Fruit fly (Drosophila melanogaster) whole organism, pupa: ENCODE results near the gene Cka.

Experiments used
- CG10348 ChIP-seq: fragments of 200-800 bp; sonication (Bioruptor generic); IDR thresholded peaks from 2 replicates; pipeline ENCODE4 v1.3.6; 2022; ENCODE audit warnings: missing biosample characterization, missing genetic modification characterization
- CG12605 ChIP-seq: fragments of 200-800 bp; sonication (Bioruptor generic); IDR thresholded peaks from 2 replicates; pipeline ENCODE4 v1.3.6; 2022; ENCODE audit warnings: missing biosample characterization, missing genetic modification characterization
- CG13204 ChIP-seq: fragments of 200-800 bp; sonication (Bioruptor generic); optimal IDR thresholded peaks from 2 replicates; lab custom pipeline; 2018; ENCODE audit warnings: missing biosample characterization, mild to moderate bottlenecking, missing genetic modification characterization, moderate library complexity
- CG14655 ChIP-seq: fragments of 200-800 bp; sonication (Bioruptor generic); optimal IDR thresholded peaks from 3 replicates; lab custom pipeline; 2017; ENCODE audit warnings: mild to moderate bottlenecking, missing biosample characterization, missing genetic modification reagents, missing genetic modification characterization
- CG15710 ChIP-seq: fragments of 200-800 bp; sonication (Bioruptor generic); optimal IDR thresholded peaks from 2 replicates; lab custom pipeline; 2018; ENCODE audit warnings: missing biosample characterization, mild to moderate bottlenecking, missing genetic modification characterization, moderate library complexity
- CG17806 ChIP-seq: fragments of 200-800 bp; sonication (Bioruptor generic); optimal IDR thresholded peaks from 2 replicates; lab custom pipeline; 2018; ENCODE audit warnings: missing biosample characterization, mild to moderate bottlenecking, missing genetic modification characterization, moderate library complexity
- CG32121 ChIP-seq: fragments of 200-800 bp; sonication (Bioruptor generic); IDR thresholded peaks from 2 replicates; pipeline ENCODE4 v1.3.6; 2022; ENCODE audit warnings: missing biosample characterization, missing genetic modification characterization
- CG34367 ChIP-seq: fragments of 200-800 bp; sonication (Bioruptor generic); optimal IDR thresholded peaks from 2 replicates; lab custom pipeline; 2018; ENCODE audit warnings: missing biosample characterization, mild to moderate bottlenecking, missing genetic modification characterization
- CG4496 ChIP-seq: fragments of 200-800 bp; sonication (Bioruptor generic); IDR thresholded peaks from 3 replicates; pipeline ENCODE4 v1.3.6; 2022; ENCODE audit warnings: missing biosample characterization, missing genetic modification characterization
- CG8159 ChIP-seq: fragments of 200-800 bp; sonication (Bioruptor generic); optimal IDR thresholded peaks from 3 replicates; lab custom pipeline; 2018; ENCODE audit warnings: missing biosample characterization, mild to moderate bottlenecking, missing genetic modification characterization, moderate library complexity
- CG8301 ChIP-seq: fragments of 200-800 bp; sonication (Bioruptor generic); optimal IDR thresholded peaks from 2 replicates; lab custom pipeline; 2018; ENCODE audit warnings: missing biosample characterization, mild to moderate bottlenecking, missing genetic modification characterization
- CG9948 ChIP-seq: fragments of 200-800 bp; sonication (Bioruptor generic); optimal IDR thresholded peaks from 2 replicates; lab custom pipeline; 2018; ENCODE audit warnings: missing biosample characterization, mild to moderate bottlenecking, missing genetic modification characterization, moderate library complexity
- D1 ChIP-seq: fragments of 200-800 bp; sonication (Bioruptor generic); optimal IDR thresholded peaks from 2 replicates; lab custom pipeline; 2018; ENCODE audit warnings: missing biosample characterization, mild to moderate bottlenecking, missing genetic modification characterization, moderate library complexity
- EcR ChIP-seq: fragments of 200-800 bp; sonication (Bioruptor generic); optimal IDR thresholded peaks from 3 replicates; lab custom pipeline; 2019; ENCODE audit warnings: missing biosample characterization, missing genetic modification characterization, mild to moderate bottlenecking, moderate library complexity, missing genetic modification reagents
- Ets98B ChIP-seq: fragments of 200-800 bp; sonication (Bioruptor generic); IDR thresholded peaks from 2 replicates; pipeline ENCODE4 v1.3.6; 2022; ENCODE audit warnings: missing biosample characterization, missing genetic modification characterization
- Pif1A ChIP-seq: fragments of 200-800 bp; sonication (Bioruptor generic); optimal IDR thresholded peaks from 3 replicates; lab custom pipeline; 2016; ENCODE audit warnings: missing biosample characterization, missing genetic modification characterization
- Pif1B ChIP-seq: fragments of 200-800 bp; sonication (Bioruptor generic); optimal IDR thresholded peaks from 3 replicates; lab custom pipeline; 2016; ENCODE audit warnings: missing biosample characterization, missing genetic modification characterization
- Snoo ChIP-seq: fragments of 200-800 bp; sonication (Bioruptor generic); optimal IDR thresholded peaks from 3 replicates; lab custom pipeline; 2017; ENCODE audit warnings: missing biosample characterization, mild to moderate bottlenecking, missing genetic modification characterization, inconsistent platforms
- fd96Ca ChIP-seq: fragments of 200-800 bp; sonication (Bioruptor generic); IDR thresholded peaks from 3 replicates; pipeline ENCODE4 v1.3.6; 2022; ENCODE audit warnings: missing biosample characterization, missing genetic modification characterization
- gl ChIP-seq: fragments of 200-800 bp; sonication (Bioruptor generic); optimal IDR thresholded peaks from 2 replicates; lab custom pipeline; 2018; ENCODE audit warnings: missing biosample characterization, mild to moderate bottlenecking, missing genetic modification characterization
- rn ChIP-seq: fragments of 200-800 bp; sonication (Bioruptor generic); IDR thresholded peaks from 2 replicates; pipeline ENCODE4 v1.3.6; 2022; ENCODE audit warnings: missing biosample characterization, missing genetic modification characterization

Cka gene

dm6 chr2L:8007160-8007876 lies 23.2 kb upstream of the Cka start, which contains the start of gene Spn28Dc:
Gene Spn28Dc, minus strand, starts transcription at chr2L:8007210.
- TF ChIP-seq CG17806 = no peak
- TF ChIP-seq Pif1B (GFP tag; lab: Kevin White, UChicago) = peak; percentile 44
- TF ChIP-seq Pif1A (GFP tag; lab: Kevin White, UChicago) = no peak
- peak; percentile 29 for TF ChIP-seq Snoo
- 0 out of 3 replicates have a peak, but pooled peaks have one; percentile 25 for TF ChIP-seq fd96Ca (GFP tag; lab: Robert Waterston, UW)
- TF ChIP-seq rn (GFP tag; lab: Robert Waterston, UW) = no peak
- TF ChIP-seq CG34367 (tag; lab: Kevin White, UChicago) = no peak
- TF ChIP-seq CG4496 (GFP tag; lab: Robert Waterston, UW) = no peak
- TF ChIP-seq CG13204 (GFP tag; lab: Kevin White, UChicago) = peak; percentile 13
- peak; percentile 33 for TF ChIP-seq gl
- TF ChIP-seq CG8301 (tag; lab: Kevin White, UChicago) = no peak
- no peak for TF ChIP-seq Ets98B
- no peak for TF ChIP-seq CG14655
- no peak for TF ChIP-seq CG8159 (tag; lab: Kevin White, UChicago)
- TF ChIP-seq CG9948 (tag; lab: Kevin White, UChicago) = no peak
- no peak for TF ChIP-seq CG15710 (tag; lab: Kevin White, UChicago)
- TF ChIP-seq D1 = no peak
- no peak for TF ChIP-seq CG10348 (GFP tag; lab: Robert Waterston, UW)
- TF ChIP-seq CG32121 (GFP tag; lab: Robert Waterston, UW) = no peak
- no peak for TF ChIP-seq CG12605 (GFP tag; lab: Robert Waterston, UW)
- TF ChIP-seq EcR = peak; percentile 72

dm6 chr2L:8009283-8010211 lies 21.0 kb upstream of the Cka start, which contains the start of gene CG12560:
Gene CG12560, minus strand, starts transcription at chr2L:8009477.
- TF ChIP-seq CG12605 (GFP tag; lab: Robert Waterston, UW) (peak; percentile 88), Ets98B (peak; percentile 35; the same call in 1 of the 2 replicates), CG32121 (GFP tag; lab: Robert Waterston, UW) (no peak), CG15710 (tag; lab: Kevin White, UChicago) (peak; percentile 28), CG8159 (tag; lab: Kevin White, UChicago) (no peak), gl (peak; percentile 43), Pif1A (GFP tag; lab: Kevin White, UChicago) (peak; percentile 45), D1 (no peak), EcR (peak; percentile 47), fd96Ca (GFP tag; lab: Robert Waterston, UW) (no peak), Pif1B (GFP tag; lab: Kevin White, UChicago) (peak; percentile 15), rn (GFP tag; lab: Robert Waterston, UW) (no peak), CG17806 (no peak), CG9948 (tag; lab: Kevin White, UChicago) (no peak), CG4496 (GFP tag; lab: Robert Waterston, UW) (peak; percentile 30; the same call in 1 of the 3 replicates), CG34367 (tag; lab: Kevin White, UChicago) (peak; percentile 21), CG8301 (tag; lab: Kevin White, UChicago) (no peak), Snoo (no peak), CG10348 (GFP tag; lab: Robert Waterston, UW) (no peak), CG14655 (no peak), CG13204 (GFP tag; lab: Kevin White, UChicago) (peak; percentile 49)

dm6 chr2L:8010602-8011455 lies 19.7 kb upstream of the Cka start, which contains the start of the genes Glyat and Tg:
Gene Glyat, minus strand, starts transcription at chr2L:8010652.
Gene Tg, plus strand, starts transcription at chr2L:8011405.
- TF ChIP-seq CG32121 (GFP tag; lab: Robert Waterston, UW) (no peak), gl (no peak), CG34367 (tag; lab: Kevin White, UChicago) (no peak), fd96Ca (GFP tag; lab: Robert Waterston, UW) (no peak), CG12605 (GFP tag; lab: Robert Waterston, UW) (peak; percentile 48), CG15710 (tag; lab: Kevin White, UChicago) (no peak), D1 (peak; percentile 14), rn (GFP tag; lab: Robert Waterston, UW) (no peak), CG17806 (no peak), CG14655 (no peak), CG4496 (GFP tag; lab: Robert Waterston, UW) (no peak; the same call in 2 of the 3 replicates), EcR (no peak), CG9948 (tag; lab: Kevin White, UChicago) (no peak)

dm6 chr2L:8012551-8012950 lies 18.0 kb upstream of the Cka start:
- no peak for TF ChIP-seq CG17806
- no peak for TF ChIP-seq CG8159 (tag; lab: Kevin White, UChicago)
- no peak for TF ChIP-seq Ets98B
- TF ChIP-seq EcR = peak; percentile 20
- no peak for TF ChIP-seq CG8301 (tag; lab: Kevin White, UChicago)
- no peak for TF ChIP-seq fd96Ca (GFP tag; lab: Robert Waterston, UW)
- TF ChIP-seq gl = peak; percentile 4
- TF ChIP-seq Pif1A (GFP tag; lab: Kevin White, UChicago) = no peak
- TF ChIP-seq CG34367 (tag; lab: Kevin White, UChicago) = no peak
- TF ChIP-seq Pif1B (GFP tag; lab: Kevin White, UChicago) = no peak
- no peak for TF ChIP-seq CG15710 (tag; lab: Kevin White, UChicago)
- TF ChIP-seq, all 21 proteins: peak for 2
